Worm (Caenorhabditis elegans): ENCODE data around the gene zfp-3.

DNA sequence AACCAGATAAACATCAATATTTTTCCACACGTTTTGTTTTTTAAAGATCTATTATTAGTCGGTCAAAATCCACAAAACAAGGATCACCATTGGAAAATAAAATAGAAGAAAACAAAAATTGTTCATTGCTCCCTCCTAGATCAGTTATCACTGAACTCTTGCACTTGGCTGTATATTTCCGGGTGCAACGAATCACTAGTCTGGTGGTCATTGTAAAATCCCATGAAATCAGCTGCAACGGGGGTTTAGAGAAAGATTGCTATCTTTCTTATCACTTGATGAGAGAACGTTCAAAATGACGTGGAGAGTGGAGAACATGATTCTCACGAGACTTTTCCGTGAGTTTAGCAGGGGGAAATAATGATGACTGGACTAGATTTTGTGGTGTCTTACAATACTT, 50.6 kb downstream of the zfp-3 start:
- TF ChIP-seq ztf-4 (tag; optimal IDR thresholded peaks at IDR 0.05) (no peak), nhr-237 (tag; optimal IDR thresholded peaks at IDR 0.05) (no peak), unc-62 (GFP tag; optimal IDR thresholded peaks at IDR 0.05) (no peak), ces-1 (GFP tag; optimal IDR thresholded peaks at IDR 0.05) (no peak), egl-27 (tag; optimal IDR thresholded peaks at IDR 0.05) (no peak), snpc-4 (tag; optimal IDR thresholded peaks at IDR 0.05) (no peak), lsy-2 (tag; optimal IDR thresholded peaks at IDR 0.05) (no peak), fkh-4 (tag; optimal IDR thresholded peaks at IDR 0.05; ENCODE audit: borderline replicate concordance) (no peak), unc-98 (GFP tag; IDR thresholded peaks at IDR 0.05) (no peak), blmp-1 (tag; optimal IDR thresholded peaks at IDR 0.05) (peak; percentile 10), ceh-88 (GFP tag; IDR thresholded peaks at IDR 0.05) (no peak), ceh-82 (tag; optimal IDR thresholded peaks at IDR 0.05) (no peak), unc-30 (tag; optimal IDR thresholded peaks at IDR 0.05) (no peak), nhr-12 (tag; optimal IDR thresholded peaks at IDR 0.05) (no peak)

All from whole organism, L1 larva.